Fruit fly (Drosophila melanogaster): ENCODE data around the gene CG13116.

DNA sequence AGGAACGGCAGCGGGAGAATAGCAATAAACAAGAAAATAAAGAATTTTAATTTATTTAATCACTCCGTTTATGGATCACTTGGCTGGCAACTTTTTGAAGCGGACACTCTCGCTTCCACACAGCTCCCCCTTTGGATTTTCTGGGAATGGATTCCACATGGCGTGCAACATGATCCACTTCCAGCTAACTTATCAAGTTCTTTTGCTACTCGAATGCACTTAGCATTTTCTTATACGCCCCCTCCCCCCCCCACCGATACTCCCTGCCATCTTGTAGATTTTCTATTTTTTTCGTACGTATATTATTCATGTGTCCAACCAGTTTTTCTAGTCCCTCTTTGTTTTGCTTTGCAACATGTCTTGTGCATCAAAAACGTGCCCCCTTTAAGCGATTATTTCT, 25.4 kb upstream of the CG13116 start:
- TF ChIP-seq psq (GFP tag; optimal IDR thresholded peaks at IDR 0.05) (no peak), h (GFP tag; optimal IDR thresholded peaks at IDR 0.05) (no peak), GATAd (GFP tag; optimal IDR thresholded peaks at IDR 0.05) (no peak), CG9705 (GFP tag; optimal IDR thresholded peaks at IDR 0.05) (no peak), dl (GFP tag; optimal IDR thresholded peaks at IDR 0.05; ENCODE audit: insufficient read depth in 1 of 2, partially characterized antibody in 2 of 2) (no peak), Vsx2 (GFP tag; optimal IDR thresholded peaks at IDR 0.05; ENCODE audit: partially characterized antibody) (no peak), jim (GFP tag; optimal IDR thresholded peaks at IDR 0.05) (no peak), usp (GFP tag; optimal IDR thresholded peaks at IDR 0.05) (no peak), lola (GFP tag; optimal IDR thresholded peaks at IDR 0.05) (no peak), Dif (GFP tag; optimal IDR thresholded peaks at IDR 0.05; ENCODE audit: partially characterized antibody) (no peak)
